Worm (Caenorhabditis elegans): ENCODE data around the gene der-2.
A peak's percentile ranks its signal among the peaks of the same experiment; 100 is the strongest.

Gene der-2

ce11 chrIII:7230841-7231240 is 7.9 kb upstream of the der-2 start, which contains the start of gene R151.10:
TSS of gene R151.10 (minus strand) at chrIII:7230941.
- TF ChIP-seq mab-5 (tag; optimal IDR thresholded peaks at IDR 0.05) (no peak), elt-3 (tag; optimal IDR thresholded peaks at IDR 0.05) (no peak), ces-1 (GFP tag; optimal IDR thresholded peaks at IDR 0.05) (no peak)

- TF ChIP-seq nhr-12 (tag; optimal IDR thresholded peaks at IDR 0.05), result no peak
- TF ChIP-seq ceh-43 (GFP tag; optimal IDR thresholded peaks at IDR 0.05), result no peak
- no peak for TF ChIP-seq ztf-11 (tag; optimal IDR thresholded peaks at IDR 0.05)
- TF ChIP-seq drap-1 (GFP tag; optimal IDR thresholded peaks at IDR 0.05), result no peak
- TF ChIP-seq mep-1 (tag; optimal IDR thresholded peaks at IDR 0.05), result no peak
- no peak for TF ChIP-seq flh-1 (GFP tag; optimal IDR thresholded peaks at IDR 0.05)
- no peak for TF ChIP-seq lin-13 (tag; optimal IDR thresholded peaks at IDR 0.05)
Observed at ce11 chrIII:7229687-7230086, 6.8 kb upstream of the der-2 start, which contains the start of gene R151.8. TSS of gene R151.8 (minus strand) at chrIII:7229787.

ce11 chrIII:7226607-7227006 is 3.7 kb upstream of the der-2 start, which contains the start of gene hsp-75:
TSS of gene hsp-75 (minus strand) at chrIII:7226707.
- no peak for TF ChIP-seq ces-1 (GFP tag; optimal IDR thresholded peaks at IDR 0.05)

- TF ChIP-seq elt-3 (tag; optimal IDR thresholded peaks at IDR 0.05), result no peak
- TF ChIP-seq nhr-76 (tag; optimal IDR thresholded peaks at IDR 0.05), result no peak
- TF ChIP-seq sptf-1 (tag; optimal IDR thresholded peaks at IDR 0.05), result no peak
- no peak for TF ChIP-seq unc-120 (tag; optimal IDR thresholded peaks at IDR 0.05; ENCODE audit: poor library complexity, severe bottlenecking)
- no peak for TF ChIP-seq lin-13 (tag; optimal IDR thresholded peaks at IDR 0.05)
- no peak for TF ChIP-seq mls-2 (tag; optimal IDR thresholded peaks at IDR 0.05)
- TF ChIP-seq tbx-8 (GFP tag; optimal IDR thresholded peaks at IDR 0.05), result no peak
- no peak for TF ChIP-seq ham-2 (GFP tag; optimal IDR thresholded peaks at IDR 0.05)
Observed at ce11 chrIII:7221103-7221502, 1.8 kb downstream of the der-2 start.

ce11 chrIII:7216924-7217521 is 5.9 kb downstream of the der-2 start:
- no peak for TF ChIP-seq lin-13 (tag; optimal IDR thresholded peaks at IDR 0.05)
- peak; percentile 96 for TF ChIP-seq hlh-1 (tag; optimal IDR thresholded peaks at IDR 0.05)
- peak; percentile 98 for TF ChIP-seq unc-120 (tag; optimal IDR thresholded peaks at IDR 0.05; ENCODE audit: poor library complexity, severe bottlenecking)
- TF ChIP-seq unc-62 (GFP tag; optimal IDR thresholded peaks at IDR 0.05), result peak; percentile 96
- no peak for TF ChIP-seq unc-39 (tag; optimal IDR thresholded peaks at IDR 0.05)
- no peak for TF ChIP-seq elt-3 (tag; optimal IDR thresholded peaks at IDR 0.05)

ce11 chrIII:7216226-7216625 is 6.7 kb downstream of the der-2 start, which contains the start of gene R151.1:
TSS of gene R151.1 (plus strand) at chrIII:7216526.
- TF ChIP-seq mep-1 (tag; optimal IDR thresholded peaks at IDR 0.05) (no peak), elt-3 (tag; optimal IDR thresholded peaks at IDR 0.05) (no peak), blmp-1 (tag; optimal IDR thresholded peaks at IDR 0.05) (no peak), nhr-237 (tag; optimal IDR thresholded peaks at IDR 0.05) (no peak), nhr-76 (tag; optimal IDR thresholded peaks at IDR 0.05) (no peak), bed-3 (GFP tag; optimal IDR thresholded peaks at IDR 0.05) (no peak), drap-1 (GFP tag; optimal IDR thresholded peaks at IDR 0.05) (no peak), sptf-1 (tag; optimal IDR thresholded peaks at IDR 0.05) (no peak), ham-2 (GFP tag; optimal IDR thresholded peaks at IDR 0.05) (no peak), tbx-8 (GFP tag; optimal IDR thresholded peaks at IDR 0.05) (no peak), snpc-4 (tag; optimal IDR thresholded peaks at IDR 0.05) (no peak), nhr-12 (tag; optimal IDR thresholded peaks at IDR 0.05) (no peak), unc-39 (tag; optimal IDR thresholded peaks at IDR 0.05) (no peak), hlh-1 (tag; optimal IDR thresholded peaks at IDR 0.05) (no peak), lsy-2 (tag; optimal IDR thresholded peaks at IDR 0.05) (no peak), lin-32 (GFP tag; optimal IDR thresholded peaks at IDR 0.05) (no peak), nhr-2 (tag; optimal IDR thresholded peaks at IDR 0.05) (no peak), flh-1 (GFP tag; optimal IDR thresholded peaks at IDR 0.05) (no peak), lin-13 (tag; optimal IDR thresholded peaks at IDR 0.05) (no peak)

- TF ChIP-seq hlh-1 (tag; optimal IDR thresholded peaks at IDR 0.05) (peak; percentile 99), lin-32 (GFP tag; optimal IDR thresholded peaks at IDR 0.05) (no peak), mab-5 (tag; optimal IDR thresholded peaks at IDR 0.05) (no peak), unc-120 (tag; optimal IDR thresholded peaks at IDR 0.05; ENCODE audit: poor library complexity, severe bottlenecking) (peak; percentile 42), zip-8 (tag; optimal IDR thresholded peaks at IDR 0.05) (no peak), lsy-2 (tag; optimal IDR thresholded peaks at IDR 0.05) (no peak), mep-1 (tag; optimal IDR thresholded peaks at IDR 0.05) (no peak)
Observed at ce11 chrIII:7215532-7215931, 7.4 kb downstream of the der-2 start.
